Worm (Caenorhabditis elegans): ENCODE data around the gene gmps-1.

gmps-1 gene

DNA sequence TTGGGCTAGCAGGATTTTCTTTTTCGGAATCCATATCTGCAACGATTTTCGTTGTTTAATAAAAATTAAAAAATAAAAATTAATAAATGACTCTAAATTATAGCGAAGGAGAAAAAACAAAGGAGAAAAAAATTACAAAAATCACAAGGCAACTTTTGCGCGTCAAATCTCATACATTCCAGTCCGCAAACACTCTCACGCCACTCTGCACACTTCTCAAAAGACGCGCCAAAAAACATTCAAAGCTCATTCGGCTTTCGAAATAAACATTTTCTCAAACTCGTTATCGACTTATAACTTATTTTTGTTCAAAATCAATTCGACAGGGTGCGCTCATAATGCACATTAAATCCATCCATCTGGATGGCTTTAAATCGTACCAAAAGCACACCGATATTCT is 44.5 kb downstream of the gmps-1 start, which contains the start of the genes R06F6.12 and mix-1 (continued):
- TF ChIP-seq xnd-1 (tag; optimal IDR thresholded peaks at IDR 0.05) (no peak), mel-28 (tag; optimal IDR thresholded peaks at IDR 0.05; ENCODE audit: borderline replicate concordance) (no peak), F49E8.2 (tag; optimal IDR thresholded peaks at IDR 0.05; ENCODE audit: insufficient read depth) (no peak), aptf-3 (GFP tag; IDR thresholded peaks at IDR 0.05) (no peak), snpc-1.3 (tag; optimal IDR thresholded peaks at IDR 0.05; ENCODE audit: insufficient read depth) (peak; percentile 10), ets-4 (GFP tag; optimal IDR thresholded peaks at IDR 0.05) (no peak), let-607 (tag; optimal IDR thresholded peaks at IDR 0.05) (no peak), lsl-1 (GFP tag; optimal IDR thresholded peaks at IDR 0.05) (peak; percentile 62), ztf-18 (tag; optimal IDR thresholded peaks at IDR 0.05) (no peak), F52B5.7 (tag; optimal IDR thresholded peaks at IDR 0.05) (no peak), lin-40 (tag; optimal IDR thresholded peaks at IDR 0.05) (peak; percentile 39), Y95B8A.8 (GFP tag; IDR thresholded peaks at IDR 0.05) (no peak), F57C9.4 (tag; optimal IDR thresholded peaks at IDR 0.05) (no peak), nhr-179 (tag; optimal IDR thresholded peaks at IDR 0.05) (no peak), F33H1.4 (GFP tag; IDR thresholded peaks at IDR 0.05) (peak; percentile 59), nfya-1 (tag; optimal IDR thresholded peaks at IDR 0.05; ENCODE audit: borderline replicate concordance, insufficient read depth) (no peak), hrde-1 (tag; optimal IDR thresholded peaks at IDR 0.05; ENCODE audit: borderline replicate concordance) (no peak), nhr-27 (tag; optimal IDR thresholded peaks at IDR 0.05) (no peak), lag-1 (GFP tag; IDR thresholded peaks at IDR 0.05) (no peak), ZK185.1 (tag; optimal IDR thresholded peaks at IDR 0.05; ENCODE audit: poor library complexity, severe bottlenecking) (no peak), dox-1 (GFP tag; IDR thresholded peaks at IDR 0.05) (peak; percentile 22; the same call in 1 of the 2 replicates), attf-5 (GFP tag; optimal IDR thresholded peaks at IDR 0.05) (peak; percentile 58), dpl-1 (GFP tag; optimal IDR thresholded peaks at IDR 0.05) (peak; percentile 81), madf-3 (GFP tag; IDR thresholded peaks at IDR 0.05) (no peak), ztf-26 (tag; optimal IDR thresholded peaks at IDR 0.05) (no peak), tlf-1 (GFP tag; optimal IDR thresholded peaks at IDR 0.05) (no peak), egrh-3 (GFP tag; IDR thresholded peaks at IDR 0.05) (no peak), snpc-1.1 (tag; optimal IDR thresholded peaks at IDR 0.05; ENCODE audit: insufficient read depth) (no peak), tbx-9 (tag; optimal IDR thresholded peaks at IDR 0.05; ENCODE audit: borderline replicate concordance) (no peak), lin-26 (GFP tag; IDR thresholded peaks at IDR 0.05) (no peak), somi-1 (GFP tag; optimal IDR thresholded peaks at IDR 0.05) (no peak), ceh-79 (tag; optimal IDR thresholded peaks at IDR 0.05) (no peak), B0261.1 (tag; optimal IDR thresholded peaks at IDR 0.05) (no peak), hlh-26 (GFP tag; conservative IDR thresholded peaks at IDR 0.05) (no peak), ceh-100 (GFP tag; IDR thresholded peaks at IDR 0.05) (no peak), pbrm-1 (GFP tag; IDR thresholded peaks at IDR 0.05) (0 out of 2 replicates have a peak, but pooled peaks have one; percentile 44), ama-1 (optimal IDR thresholded peaks at IDR 0.05) (no peak), ama-1 (GFP tag; optimal IDR thresholded peaks at IDR 0.05) (no peak), ceh-40 (GFP tag; IDR thresholded peaks at IDR 0.05) (no peak), F10E7.11 (tag; optimal IDR thresholded peaks at IDR 0.05) (no peak), bed-1 (GFP tag; IDR thresholded peaks at IDR 0.05) (no peak), chd-7 (tag; optimal IDR thresholded peaks at IDR 0.05) (no peak), snpc-4 (GFP tag; optimal IDR thresholded peaks at IDR 0.05) (no peak), snpc-4 (tag; optimal IDR thresholded peaks at IDR 0.05) (peak in 3 of 4 experiments; percentile 3 to 22 (median 16)), unc-62 (GFP tag; optimal IDR thresholded peaks at IDR 0.05) (no peak), zim-3 (tag; optimal IDR thresholded peaks at IDR 0.05) (no peak), F39B2.1 (GFP tag; IDR thresholded peaks at IDR 0.05) (no peak), F37B4.10 (GFP tag; IDR thresholded peaks at IDR 0.05) (no peak), madf-6 (GFP tag; IDR thresholded peaks at IDR 0.05) (peak; percentile 77)
